Worm (Caenorhabditis elegans): ENCODE measurements around the gene far-4.
A peak's percentile ranks its signal among the peaks of the same experiment; 100 is the strongest.

far-4 gene

DNA sequence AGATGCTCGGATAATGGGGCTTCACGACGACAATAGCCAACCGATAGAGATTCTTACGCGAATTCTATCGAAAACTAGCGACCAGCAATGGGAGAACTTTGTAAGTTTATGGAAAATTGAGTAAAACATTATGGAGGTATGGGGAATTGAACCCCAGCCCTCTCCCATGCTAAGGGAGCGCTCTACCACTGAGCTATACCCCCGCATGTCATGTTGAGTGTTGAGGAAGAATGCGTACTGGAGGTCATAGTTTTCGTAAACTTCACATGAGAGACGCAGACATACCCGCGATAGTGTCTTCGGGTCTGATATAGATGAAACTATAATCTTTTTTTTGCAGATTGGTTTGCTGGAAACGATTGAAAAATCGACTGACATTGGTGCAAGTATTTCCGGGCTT, 3.9 kb upstream of the far-4 start (continued):
- TF ChIP-seq fkh-8 (tag; optimal IDR thresholded peaks at IDR 0.05), result peak; percentile 62
- peak; percentile 78 for TF ChIP-seq C16A3.4 (tag; optimal IDR thresholded peaks at IDR 0.05)
- TF ChIP-seq lin-14 (GFP tag; optimal IDR thresholded peaks at IDR 0.05), result peak; percentile 69
- peak; percentile 59 for TF ChIP-seq unc-130 (tag; optimal IDR thresholded peaks at IDR 0.05)
- peak; percentile 71 for TF ChIP-seq pax-3 (tag; optimal IDR thresholded peaks at IDR 0.05)
- peak in 4 of 6 experiments; percentile 23 to 47 (median 44) for TF ChIP-seq elt-3 (tag; optimal IDR thresholded peaks at IDR 0.05)
- peak; percentile 15 for TF ChIP-seq zip-4 (GFP tag; optimal IDR thresholded peaks at IDR 0.05)
- peak; percentile 50 to 56 for TF ChIP-seq efl-1 (optimal IDR thresholded peaks at IDR 0.05)
- peak; percentile 28 to 94 for TF ChIP-seq efl-1 (GFP tag; optimal IDR thresholded peaks at IDR 0.05 in 1 of 2)
- TF ChIP-seq pqm-1 (tag; optimal IDR thresholded peaks at IDR 0.05), result no peak
- no peak for TF ChIP-seq fkh-4 (tag; optimal IDR thresholded peaks at IDR 0.05; ENCODE audit: borderline replicate concordance)
- TF ChIP-seq nhr-237 (tag; optimal IDR thresholded peaks at IDR 0.05), result no peak
- TF ChIP-seq lin-15B (tag; optimal IDR thresholded peaks at IDR 0.05), result no peak
- TF ChIP-seq irx-1 (tag; optimal IDR thresholded peaks at IDR 0.05), result peak; percentile 50
- TF ChIP-seq snpc-4 (tag; optimal IDR thresholded peaks at IDR 0.05), result peak; percentile 58
- TF ChIP-seq ama-1 (optimal IDR thresholded peaks at IDR 0.05), result no peak
- no peak for TF ChIP-seq mef-2 (tag; optimal IDR thresholded peaks at IDR 0.05)
- TF ChIP-seq fos-1 (tag; optimal IDR thresholded peaks at IDR 0.05), result peak; percentile 66
- TF ChIP-seq mep-1 (tag; optimal IDR thresholded peaks at IDR 0.05), result peak; percentile 67
- no peak for TF ChIP-seq pag-3 (tag; optimal IDR thresholded peaks at IDR 0.05; ENCODE audit: borderline replicate concordance, insufficient read depth)
- peak; percentile 28 for TF ChIP-seq elt-2 (tag; optimal IDR thresholded peaks at IDR 0.05)
- peak; percentile 20 to 58 (median 54) for TF ChIP-seq ceh-82 (tag; optimal IDR thresholded peaks at IDR 0.05)
- peak; percentile 58 for TF ChIP-seq swsn-7 (tag; optimal IDR thresholded peaks at IDR 0.05)
- TF ChIP-seq lsy-2 (tag; optimal IDR thresholded peaks at IDR 0.05), result peak; percentile 47 to 70
- no peak for TF ChIP-seq efl-3 (GFP tag; optimal IDR thresholded peaks at IDR 0.05)
- TF ChIP-seq blmp-1 (tag; optimal IDR thresholded peaks at IDR 0.05), result peak; percentile 18
- no peak for TF ChIP-seq egl-13 (tag; optimal IDR thresholded peaks at IDR 0.05)
- TF ChIP-seq unc-98 (GFP tag; IDR thresholded peaks at IDR 0.05), result no peak
- no peak for TF ChIP-seq sptf-1 (tag; optimal IDR thresholded peaks at IDR 0.05)
- peak; percentile 1 for TF ChIP-seq unc-86 (tag; optimal IDR thresholded peaks at IDR 0.05)
- TF ChIP-seq ceh-8 (GFP tag; optimal IDR thresholded peaks at IDR 0.05), result no peak
- no peak for TF ChIP-seq nhr-28 (tag; optimal IDR thresholded peaks at IDR 0.05)
- TF ChIP-seq nhr-47 (tag; optimal IDR thresholded peaks at IDR 0.05), result peak; percentile 75
- peak; percentile 32 for TF ChIP-seq dsc-1 (tag; optimal IDR thresholded peaks at IDR 0.05)
- TF ChIP-seq egl-27 (tag; optimal IDR thresholded peaks at IDR 0.05), result peak in 1 of 2 experiments; percentile 42

DNA sequence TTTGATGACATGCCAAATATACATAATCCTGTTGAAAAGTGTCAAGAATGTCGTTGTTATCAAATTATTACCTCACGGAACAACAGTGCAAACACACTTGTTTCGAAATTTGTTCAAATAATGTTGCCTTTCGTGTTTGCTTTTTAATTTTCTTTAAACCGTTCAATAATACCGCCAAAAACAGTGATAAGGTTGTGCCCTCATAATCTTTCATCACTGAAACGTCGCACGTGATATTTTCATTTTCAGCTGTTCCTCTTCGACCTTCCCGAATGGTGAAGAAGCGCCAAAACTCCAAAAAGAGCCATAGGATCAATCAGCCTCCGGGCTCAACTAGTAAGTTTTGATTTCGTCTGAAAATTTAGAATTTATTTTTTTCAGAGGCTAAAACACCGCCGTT, 2.6 kb upstream of the far-4 start, which contains the start of gene inft-2:
TSS of gene inft-2 (plus strand) at position 248 of the 400 bp plus-strand sequence.
- TF ChIP-seq elt-3 (tag; optimal IDR thresholded peaks at IDR 0.05), result no peak
- no peak for TF ChIP-seq efl-1 (optimal IDR thresholded peaks at IDR 0.05)
- peak in 1 of 2 experiments; percentile 52 for TF ChIP-seq efl-1 (GFP tag; optimal IDR thresholded peaks at IDR 0.05 in 1 of 2)
- peak; percentile 25 for TF ChIP-seq elt-2 (tag; optimal IDR thresholded peaks at IDR 0.05)
- TF ChIP-seq snpc-4 (tag; optimal IDR thresholded peaks at IDR 0.05), result no peak

ce11 chrV:13000068-13000467, 609 bp upstream of the far-4 start:
- no peak for TF ChIP-seq alr-1 (tag; optimal IDR thresholded peaks at IDR 0.05; ENCODE audit: borderline replicate concordance)
- no peak for TF ChIP-seq lsy-2 (tag; optimal IDR thresholded peaks at IDR 0.05)
- TF ChIP-seq nhr-90 (tag; optimal IDR thresholded peaks at IDR 0.05; ENCODE audit: poor library complexity), result no peak
- no peak for TF ChIP-seq nhr-47 (tag; optimal IDR thresholded peaks at IDR 0.05)
- no peak for TF ChIP-seq jun-1 (tag; optimal IDR thresholded peaks at IDR 0.05)
- no peak for TF ChIP-seq lin-35 (GFP tag; optimal IDR thresholded peaks at IDR 0.05)
- TF ChIP-seq ceh-8 (GFP tag; optimal IDR thresholded peaks at IDR 0.05), result no peak
- TF ChIP-seq lin-39 (tag; optimal IDR thresholded peaks at IDR 0.05), result no peak
- TF ChIP-seq tbx-2 (tag; optimal IDR thresholded peaks at IDR 0.05), result no peak

Data from whole organism, L1 larva.